Fruit fly (Drosophila melanogaster) whole organism, embryonic: ENCODE data around the gene roq.

Experiments
- B-H1 ChIP-seq: fragments of 200-800 bp; sonication (Bioruptor generic); IDR thresholded peaks from 3 replicates; pipeline ENCODE4 v1.3.6; 2022; ENCODE audit warnings: missing biosample characterization, missing genetic modification characterization
- Bteb2 ChIP-seq: fragments of 200-800 bp; sonication (Bioruptor generic); optimal IDR thresholded peaks from 2 replicates; lab custom pipeline; 2016; ENCODE audit warnings: missing biosample characterization, missing genetic modification characterization
- CG11093 ChIP-seq: fragments of 200-800 bp; sonication (Bioruptor generic); IDR thresholded peaks from 3 replicates; pipeline ENCODE4 v1.3.6; 2022; ENCODE audit warnings: missing biosample characterization, missing genetic modification characterization
- CG15696 ChIP-seq: fragments of 200-800 bp; sonication (Bioruptor generic); optimal IDR thresholded peaks from 2 replicates; lab custom pipeline; 2019; ENCODE audit warnings: missing biosample characterization, mild to moderate bottlenecking, missing genetic modification characterization, moderate library complexity
- CG17385 ChIP-seq: fragments of 200-800 bp; sonication (Bioruptor generic); optimal IDR thresholded peaks from 3 replicates; lab custom pipeline; 2018; ENCODE audit warnings: missing biosample characterization, mild to moderate bottlenecking, missing genetic modification characterization
- CG2129 ChIP-seq: fragments of 200-800 bp; sonication (Bioruptor generic); IDR thresholded peaks from 2 replicates; pipeline ENCODE4 v1.3.6; 2022; ENCODE audit warnings: missing biosample characterization, missing genetic modification characterization; ENCODE audit not compliant: partially characterized antibody
- CG2202 ChIP-seq: fragments of 200-800 bp; sonication (Bioruptor generic); optimal IDR thresholded peaks from 2 replicates; lab custom pipeline; 2018; ENCODE audit warnings: missing biosample characterization, mild to moderate bottlenecking, missing genetic modification characterization
- CG2712 ChIP-seq: fragments of 200-800 bp; optimal IDR thresholded peaks from 3 replicates; lab custom pipeline; 2019; ENCODE audit warnings: missing biosample characterization, mild to moderate bottlenecking, missing genetic modification characterization, moderate library complexity
- CG3065 ChIP-seq: fragments of 200-800 bp; sonication (Bioruptor generic); optimal IDR thresholded peaks from 2 replicates; lab custom pipeline; 2016; ENCODE audit warnings: missing biosample characterization, missing genetic modification characterization
- CG31388 ChIP-seq: fragments of 200-800 bp; sonication (Bioruptor generic); optimal IDR thresholded peaks from 2 replicates; lab custom pipeline; 2016; ENCODE audit warnings: missing biosample characterization, missing genetic modification characterization
- CG3163 ChIP-seq: fragments of 200-800 bp; sonication (Bioruptor generic); optimal IDR thresholded peaks from 3 replicates; lab custom pipeline; 2016; ENCODE audit warnings: missing biosample characterization, missing genetic modification characterization
- CG3407 ChIP-seq: fragments of 200-800 bp; sonication (Bioruptor generic); optimal IDR thresholded peaks from 2 replicates; lab custom pipeline; 2018; ENCODE audit warnings: missing biosample characterization, mild to moderate bottlenecking, missing genetic modification characterization
- CG34224 ChIP-seq: fragments of 200-800 bp; sonication (Bioruptor generic); IDR thresholded peaks from 3 replicates; pipeline ENCODE4 v1.3.6; 2022; ENCODE audit warnings: missing biosample characterization, missing genetic modification characterization; ENCODE audit not compliant: partially characterized antibody
- CG34422 ChIP-seq: fragments of 200-800 bp; sonication (Bioruptor generic); IDR thresholded peaks from 3 replicates; pipeline ENCODE4 v1.3.6; 2022; ENCODE audit warnings: missing biosample characterization, missing genetic modification characterization
- CG4282 ChIP-seq: fragments of 200-800 bp; sonication (Bioruptor generic); optimal IDR thresholded peaks from 2 replicates; lab custom pipeline; 2016; ENCODE audit warnings: missing biosample characterization, missing genetic modification characterization
- CG7786 ChIP-seq: fragments of 200-800 bp; sonication (Bioruptor generic); optimal IDR thresholded peaks from 2 replicates; lab custom pipeline; 2016; ENCODE audit warnings: missing biosample characterization, missing genetic modification characterization
- CG9609 ChIP-seq: fragments of 200-800 bp; sonication (Bioruptor generic); optimal IDR thresholded peaks from 3 replicates; lab custom pipeline; 2016; ENCODE audit warnings: missing biosample characterization, missing genetic modification characterization
- CHES-1-like ChIP-seq: fragments of 200-800 bp; sonication (Bioruptor generic); optimal IDR thresholded peaks from 2 replicates; lab custom pipeline; 2016; ENCODE audit warnings: missing biosample characterization, missing genetic modification characterization
- Chrac-16 ChIP-seq: fragments of 200-800 bp; sonication (Bioruptor generic); optimal IDR thresholded peaks from 3 replicates; lab custom pipeline; 2016; ENCODE audit warnings: missing biosample characterization, missing genetic modification characterization
- E2f2 ChIP-seq: fragments of 200-800 bp; sonication (Bioruptor generic); IDR thresholded peaks from 2 replicates; pipeline ENCODE4 v1.3.6; 2022; ENCODE audit warnings: missing biosample characterization, missing genetic modification characterization
- H15 ChIP-seq: fragments of 200-800 bp; sonication (Bioruptor generic); IDR thresholded peaks from 3 replicates; pipeline ENCODE4 v1.3.6; 2022; ENCODE audit warnings: missing biosample characterization, missing genetic modification characterization
- Hey ChIP-seq: fragments of 200-800 bp; sonication (Bioruptor generic); optimal IDR thresholded peaks from 3 replicates; lab custom pipeline; 2018; ENCODE audit warnings: missing biosample characterization, mild to moderate bottlenecking, missing genetic modification characterization
- MBD-R2 ChIP-seq: fragments of 200-800 bp; sonication (Bioruptor generic); IDR thresholded peaks from 2 replicates; pipeline ENCODE4 v1.3.6; 2022; ENCODE audit warnings: missing biosample characterization, missing genetic modification characterization
- MTF-1 ChIP-seq: fragments of 200-800 bp; sonication (Bioruptor generic); optimal IDR thresholded peaks from 2 replicates; lab custom pipeline; 2018; ENCODE audit warnings: missing biosample characterization, mild to moderate bottlenecking, missing genetic modification characterization, borderline replicate concordance
- Med ChIP-seq: fragments of 200-800 bp; sonication (Bioruptor generic); peaks from one replicate; lab custom pipeline; 2016; ENCODE audit warnings: missing biosample characterization, missing genetic modification characterization, mild to moderate bottlenecking, inconsistent platforms, moderate library complexity
- Oli ChIP-seq: fragments of 200-800 bp; sonication (Bioruptor generic); optimal IDR thresholded peaks from 2 replicates; lab custom pipeline; 2018; ENCODE audit warnings: missing biosample characterization, mild to moderate bottlenecking, missing genetic modification characterization, moderate library complexity
- Rx ChIP-seq: fragments of 200-800 bp; sonication (Bioruptor generic); IDR thresholded peaks from 2 replicates; pipeline ENCODE4 v1.3.6; 2022; ENCODE audit warnings: missing biosample characterization, missing genetic modification characterization
- Side ChIP-seq: fragments of 200-800 bp; sonication (Bioruptor generic); optimal IDR thresholded peaks from 2 replicates; lab custom pipeline; 2016; ENCODE audit warnings: missing biosample characterization, missing genetic modification characterization
- TFAM ChIP-seq: fragments of 200-800 bp; sonication (Bioruptor generic); optimal IDR thresholded peaks from 2 replicates; lab custom pipeline; 2017; ENCODE audit warnings: missing biosample characterization, missing genetic modification characterization, inconsistent platforms
- bigmax ChIP-seq: fragments of 200-800 bp; sonication (Bioruptor generic); optimal IDR thresholded peaks from 2 replicates; lab custom pipeline; 2018; ENCODE audit warnings: missing biosample characterization, mild to moderate bottlenecking, missing genetic modification characterization
- bowl ChIP-seq: fragments of 200-800 bp; sonication (Bioruptor generic); IDR thresholded peaks from 2 replicates; pipeline ENCODE4 v1.3.6; 2022; ENCODE audit warnings: missing biosample characterization, missing genetic modification characterization
- caup ChIP-seq: fragments of 200-800 bp; sonication (Bioruptor generic); optimal IDR thresholded peaks from 3 replicates; lab custom pipeline; 2017; ENCODE audit warnings: missing biosample characterization, mild to moderate bottlenecking, missing genetic modification characterization, moderate library complexity; ENCODE audit not compliant: severe bottlenecking
- croc ChIP-seq: fragments of 200-800 bp; sonication (Bioruptor generic); conservative IDR thresholded peaks from 3 replicates; pipeline ENCODE4 v1.3.6; 2022; ENCODE audit warnings: missing biosample characterization, missing genetic modification characterization
- crp ChIP-seq, 2 experiments: fragments of 200-800 bp; sonication (Bioruptor generic); optimal IDR thresholded peaks; 2 replicates in 1 of 2; 3 replicates in 1 of 2; lab custom pipeline; 2017; ENCODE audit warnings: missing biosample characterization in 2 of 2, missing genetic modification characterization in 2 of 2, mild to moderate bottlenecking in 1 of 2, moderate library complexity in 1 of 2
- disco-r ChIP-seq: fragments of 200-800 bp; sonication (Bioruptor generic); optimal IDR thresholded peaks from 2 replicates; lab custom pipeline; 2016; ENCODE audit warnings: missing biosample characterization, missing genetic modification characterization
- fu2 ChIP-seq: fragments of 200-800 bp; sonication (Bioruptor generic); optimal IDR thresholded peaks from 2 replicates; lab custom pipeline; 2016; ENCODE audit warnings: missing biosample characterization, missing genetic modification characterization
- gsb ChIP-seq: fragments of 200-800 bp; sonication (Bioruptor generic); IDR thresholded peaks from 2 replicates; pipeline ENCODE4 v1.3.6; 2022; ENCODE audit warnings: missing biosample characterization, missing genetic modification characterization
- insv ChIP-seq, 2 experiments: fragments of 200-800 bp; sonication (Bioruptor generic); optimal IDR thresholded peaks; 3 replicates each; lab custom pipeline; 2016 to 2018; ENCODE audit warnings: missing biosample characterization in 2 of 2, missing genetic modification characterization in 2 of 2
- jumu ChIP-seq: fragments of 200-800 bp; sonication (Bioruptor generic); optimal IDR thresholded peaks from 3 replicates; lab custom pipeline; 2016; ENCODE audit warnings: missing biosample characterization, missing genetic modification characterization
- kni ChIP-seq: fragments of 200-800 bp; sonication (Bioruptor generic); optimal IDR thresholded peaks from 3 replicates; lab custom pipeline; 2017; ENCODE audit warnings: mild to moderate bottlenecking, missing biosample characterization, missing genetic modification reagents, missing genetic modification characterization
- maf-S ChIP-seq: fragments of 200-800 bp; sonication (Bioruptor generic); optimal IDR thresholded peaks from 2 replicates; lab custom pipeline; 2016; ENCODE audit warnings: missing biosample characterization, missing genetic modification characterization
- nerfin-1 ChIP-seq: fragments of 200-800 bp; sonication (Bioruptor generic); optimal IDR thresholded peaks from 3 replicates; lab custom pipeline; 2019; ENCODE audit warnings: missing biosample characterization, mild to moderate bottlenecking, missing genetic modification characterization, moderate library complexity
- scrt ChIP-seq: fragments of 200-800 bp; sonication (Bioruptor generic); optimal IDR thresholded peaks from 2 replicates; lab custom pipeline; 2018; ENCODE audit warnings: missing biosample characterization, mild to moderate bottlenecking, missing genetic modification characterization, moderate library complexity
- sd ChIP-seq: fragments of 200-800 bp; sonication (Bioruptor generic); optimal IDR thresholded peaks from 3 replicates; lab custom pipeline; 2018; ENCODE audit warnings: missing biosample characterization, mild to moderate bottlenecking, missing genetic modification characterization, moderate library complexity
- sens ChIP-seq: fragments of 200-800 bp; sonication (Bioruptor generic); peaks from one replicate; lab custom pipeline; 2016; ENCODE audit warnings: missing biosample characterization, missing genetic modification characterization
- tgo ChIP-seq: fragments of 200-800 bp; sonication (Bioruptor generic); IDR thresholded peaks from 3 replicates; pipeline ENCODE4 v1.3.6; 2022; ENCODE audit warnings: missing biosample characterization, missing genetic modification characterization
- trh ChIP-seq: fragments of 200-800 bp; sonication (Bioruptor generic); optimal IDR thresholded peaks from 2 replicates; lab custom pipeline; 2016; ENCODE audit warnings: missing biosample characterization, missing genetic modification characterization

Gene roq

DNA sequence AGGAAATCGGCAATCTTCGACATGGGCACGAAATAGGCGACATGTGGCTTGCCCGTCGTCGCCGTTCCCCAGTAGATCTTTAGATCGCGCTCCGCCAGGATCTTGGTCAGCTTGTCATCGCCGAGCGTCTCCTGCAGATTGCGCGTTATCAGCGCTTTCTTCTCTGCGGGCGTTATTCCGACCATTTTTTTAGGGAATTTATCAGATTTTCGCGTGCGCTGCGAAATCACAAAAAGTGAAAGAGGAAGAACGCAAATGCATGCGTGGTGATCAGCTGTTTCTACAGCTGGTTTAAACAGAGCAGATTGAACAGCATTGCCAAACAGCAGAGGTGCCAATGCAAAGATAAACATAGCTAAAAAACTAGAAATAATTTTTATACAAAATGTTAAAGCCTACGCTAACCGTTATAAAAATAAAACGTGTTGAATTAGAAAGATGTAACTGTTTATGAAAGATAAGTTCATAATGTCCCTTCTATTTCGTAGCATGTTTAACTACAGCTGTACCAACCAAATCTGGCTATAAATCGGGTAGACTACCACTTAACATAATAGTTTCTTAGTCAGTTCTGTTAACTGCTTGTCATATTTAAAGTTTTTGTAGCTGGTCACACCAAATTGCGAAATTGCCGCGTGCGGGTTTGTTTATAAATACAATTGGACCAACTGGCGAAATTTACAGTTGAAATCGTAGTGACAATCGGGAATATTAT lies 40.9 kb upstream of the roq start, which contains the start of the genes TyrRS and CG33158 (continued):
- TF ChIP-seq gsb (GFP tag; lab: Robert Waterston, UW): no peak
- no peak for TF ChIP-seq CG4282
- TF ChIP-seq CHES-1-like (GFP tag; lab: Kevin White, UChicago): peak; percentile 24
- no peak for TF ChIP-seq CG2202 (tag; lab: Kevin White, UChicago)
- no peak for TF ChIP-seq croc (GFP tag; lab: Robert Waterston, UW)
- TF ChIP-seq MTF-1 (GFP tag; lab: Kevin White, UChicago): no peak
- no peak for TF ChIP-seq CG3065 (GFP tag; lab: Kevin White, UChicago)
- no peak for TF ChIP-seq disco-r (GFP tag; lab: Kevin White, UChicago)
- peak; percentile 15 for TF ChIP-seq CG2712 (tag; lab: Kevin White, UChicago)
- no peak for TF ChIP-seq CG31388 (GFP tag; lab: Kevin White, UChicago)
- TF ChIP-seq CG3407 (GFP tag; lab: Kevin White, UChicago): no peak
- TF ChIP-seq CG9609 (GFP tag; lab: Kevin White, UChicago): no peak
- TF ChIP-seq sd (tag; lab: Kevin White, UChicago): no peak
- no peak for TF ChIP-seq Oli (tag; lab: Kevin White, UChicago)
- TF ChIP-seq H15 (GFP tag; lab: Robert Waterston, UW): no peak
- TF ChIP-seq kni (GFP tag; lab: Kevin White, UChicago): peak; percentile 84
- no peak for TF ChIP-seq tgo
- peak; percentile 47 for TF ChIP-seq E2f2
- TF ChIP-seq CG15696 (tag; lab: Kevin White, UChicago): peak; percentile 21

DNA sequence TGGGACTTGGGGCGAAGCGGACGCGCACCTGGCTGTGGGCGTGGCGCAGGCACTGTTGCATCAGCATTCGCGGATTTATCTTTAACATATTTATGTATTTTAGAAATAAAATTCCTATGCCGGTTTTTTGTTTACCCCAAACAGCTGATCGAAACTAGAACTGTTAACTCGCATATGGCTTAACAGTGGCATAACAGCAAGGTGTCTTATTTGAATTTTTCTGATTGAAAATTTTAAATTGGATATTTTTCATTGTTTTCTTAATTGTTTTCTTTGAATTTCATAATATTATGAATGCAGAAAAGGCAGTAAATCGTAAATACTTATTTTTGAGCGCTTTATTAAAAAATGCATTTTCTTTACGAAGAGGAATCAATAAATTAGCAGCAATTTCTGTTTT lies 38.7 kb upstream of the roq start, which contains the start of gene GluRS-m:
GluRS-m (minus strand) TSS at position 154 of the 400 bp plus-strand sequence.
- TF ChIP-seq Bteb2 (no peak), MBD-R2 (peak; percentile 60; the same call in 1 of the 2 replicates), Med (GFP tag; lab: Kevin White, UChicago) (peak; percentile 5), CG7786 (no peak), nerfin-1 (tag; lab: Kevin White, UChicago) (peak; percentile 25), Chrac-16 (GFP tag; lab: Kevin White, UChicago) (no peak), CG34224 (GFP tag; lab: Robert Waterston, UW) (peak; percentile 24; the same call in 1 of the 3 replicates), bigmax (GFP tag; lab: Kevin White, UChicago) (no peak), jumu (GFP tag; lab: Kevin White, UChicago) (no peak), crp (GFP tag; optimal IDR thresholded peaks at IDR 0.05; lab: Kevin White, UChicago) (peak; percentile 15 to 82), B-H1 (GFP tag; lab: Robert Waterston, UW) (no peak), CG34422 (GFP tag; lab: Robert Waterston, UW) (peak; percentile 49; the same call in 1 of the 3 replicates), CHES-1-like (GFP tag; lab: Kevin White, UChicago) (no peak), CG2129 (no peak), kni (GFP tag; lab: Kevin White, UChicago) (peak; percentile 7), CG17385 (no peak), sens (GFP tag; lab: Kevin White, UChicago) (peak; percentile 15), croc (GFP tag; lab: Robert Waterston, UW) (no peak), insv (GFP tag; optimal IDR thresholded peaks at IDR 0.05; lab: Kevin White, UChicago) (peak in 1 of 2 experiments; percentile 92)

DNA sequence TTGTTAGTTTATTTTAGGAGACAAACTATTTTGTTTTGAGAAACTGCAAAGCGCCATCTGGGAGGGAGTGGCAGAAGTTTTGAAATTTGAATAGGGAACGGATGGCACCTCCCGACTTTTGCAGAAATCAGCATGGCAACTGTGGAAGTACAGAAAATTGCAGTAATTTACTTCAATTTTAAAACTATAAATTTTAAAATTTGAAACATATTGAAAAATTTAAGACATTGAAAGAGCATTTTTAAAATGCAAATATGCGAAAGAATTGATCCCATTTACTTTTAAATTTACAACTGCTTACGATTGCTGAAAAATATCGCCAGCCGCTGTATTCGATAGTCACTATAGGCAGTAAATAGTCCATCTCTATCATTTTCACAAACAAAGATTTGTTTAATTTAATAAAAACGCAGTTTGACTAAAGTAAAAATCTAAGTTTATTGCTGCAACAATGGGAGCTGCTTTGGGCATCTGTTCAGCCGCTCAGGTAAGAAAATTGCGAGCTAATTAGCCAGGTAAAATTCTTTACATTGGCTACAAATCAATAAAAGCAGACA lies 34.1 kb upstream of the roq start, which contains the start of gene Serinc:
Serinc (plus strand) TSS at position 329 of the 557 bp plus-strand sequence.
- TF ChIP-seq CG9609 (GFP tag; lab: Kevin White, UChicago) (peak; percentile 33), Side (no peak), Hey (tag; lab: Kevin White, UChicago) (no peak), caup (GFP tag; lab: Kevin White, UChicago) (peak; percentile 59), scrt (GFP tag; lab: Kevin White, UChicago) (peak; percentile 44), CG11093 (GFP tag; lab: Robert Waterston, UW) (no peak), maf-S (GFP tag; lab: Kevin White, UChicago) (peak; percentile 50), trh (GFP tag; lab: Kevin White, UChicago) (no peak), bigmax (GFP tag; lab: Kevin White, UChicago) (no peak), fu2 (peak; percentile 62), bowl (GFP tag; lab: Robert Waterston, UW) (no peak), Chrac-16 (GFP tag; lab: Kevin White, UChicago) (peak; percentile 51), Rx (GFP tag; lab: Robert Waterston, UW) (no peak), TFAM (GFP tag; lab: Kevin White, UChicago) (no peak), CG3163 (GFP tag; lab: Kevin White, UChicago) (peak; percentile 25)
